Worm (Caenorhabditis elegans) whole organism, L2 larva: ENCODE measurements around the gene srab-17.

Experiments
- C34F6.9 ChIP-seq: fragments of 150-350 bp; optimal IDR thresholded peaks from 2 replicates; lab custom pipeline; 2014; ENCODE audit warnings: missing biosample characterization, missing genetic modification characterization
- F13H6.1 ChIP-seq: sonication (generic microtip); optimal IDR thresholded peaks from 2 replicates; lab custom pipeline; 2016; ENCODE audit warnings: missing genetic modification characterization, missing compliant biosample characterization
- R02D3.7 ChIP-seq: fragments of 150-350 bp; optimal IDR thresholded peaks from 2 replicates; lab custom pipeline; 2014; ENCODE audit warnings: missing biosample characterization, missing genetic modification characterization
- Y55F3AM.14 ChIP-seq: fragments of 200-800 bp; sonication (Bioruptor generic); optimal IDR thresholded peaks from 2 replicates; lab custom pipeline; 2018; ENCODE audit warnings: mild to moderate bottlenecking, missing genetic modification characterization, missing compliant biosample characterization
- ZK546.5 ChIP-seq: sonication (generic microtip); optimal IDR thresholded peaks from 2 replicates; lab custom pipeline; 2017; ENCODE audit warnings: missing biosample characterization, missing genetic modification characterization
- alr-1 ChIP-seq: fragments of 150-350 bp; optimal IDR thresholded peaks from 2 replicates; lab custom pipeline; 2014; ENCODE audit warnings: missing biosample characterization, missing genetic modification characterization
- aly-2 ChIP-seq: fragments of 150-350 bp; optimal IDR thresholded peaks from 2 replicates; lab custom pipeline; 2014; ENCODE audit warnings: missing biosample characterization, missing genetic modification characterization
- ama-1 ChIP-seq: fragments of 150-350 bp; optimal IDR thresholded peaks from 2 replicates; lab custom pipeline; 2018; ENCODE audit warnings: inconsistent platforms
- blmp-1 ChIP-seq: sonication (generic microtip); optimal IDR thresholded peaks from 2 replicates; lab custom pipeline; 2017; ENCODE audit warnings: missing genetic modification characterization, mild to moderate bottlenecking, missing compliant biosample characterization, antibody characterized with exemption, moderate library complexity; ENCODE audit not compliant: insufficient read depth
- ceh-16 ChIP-seq: fragments of 150-350 bp; optimal IDR thresholded peaks from 2 replicates; lab custom pipeline; 2014; ENCODE audit warnings: missing biosample characterization, missing genetic modification characterization
- ceh-82 ChIP-seq: fragments of 150-350 bp; optimal IDR thresholded peaks from 2 replicates; lab custom pipeline; 2014; ENCODE audit warnings: missing biosample characterization, missing genetic modification characterization
- crh-2 ChIP-seq: sonication (generic microtip); optimal IDR thresholded peaks from 2 replicates; lab custom pipeline; 2017; ENCODE audit warnings: missing biosample characterization, missing genetic modification characterization
- dmd-4 ChIP-seq: sonication (generic microtip); optimal IDR thresholded peaks from 2 replicates; lab custom pipeline; 2017; ENCODE audit warnings: missing biosample characterization, missing genetic modification characterization
- elt-1 ChIP-seq: fragments of 150-350 bp; optimal IDR thresholded peaks from 2 replicates; lab custom pipeline; 2014; ENCODE audit warnings: missing biosample characterization, missing genetic modification characterization
- elt-3 ChIP-seq: sonication (generic microtip); optimal IDR thresholded peaks from 2 replicates; lab custom pipeline; 2017; ENCODE audit warnings: missing biosample characterization, missing genetic modification characterization
- fos-1 ChIP-seq: fragments of 150-350 bp; optimal IDR thresholded peaks from 2 replicates; lab custom pipeline; 2014; ENCODE audit warnings: missing biosample characterization, missing genetic modification characterization
- lin-11 ChIP-seq: fragments of 150-350 bp; sonication (generic microtip); optimal IDR thresholded peaks from 2 replicates; lab custom pipeline; 2014; ENCODE audit warnings: missing biosample characterization, missing genetic modification characterization, inconsistent platforms, mixed read lengths
- lin-13 ChIP-seq: fragments of 150-350 bp; optimal IDR thresholded peaks from 2 replicates; lab custom pipeline; 2014; ENCODE audit warnings: missing biosample characterization, missing genetic modification reagents, missing genetic modification characterization
- lsy-2 ChIP-seq, 2 experiments: fragments of 150-350 bp in 1 of 2; sonication (generic microtip) in 1 of 2; optimal IDR thresholded peaks; 2 replicates each; lab custom pipeline; 2014 to 2017; ENCODE audit warnings: missing biosample characterization in 2 of 2, missing genetic modification characterization in 2 of 2
- mab-5 ChIP-seq: fragments of 150-350 bp; optimal IDR thresholded peaks from 2 replicates; lab custom pipeline; 2014; ENCODE audit warnings: missing biosample characterization, missing genetic modification characterization
- mbf-1 ChIP-seq: sonication (generic microtip); optimal IDR thresholded peaks from 2 replicates; lab custom pipeline; 2017; ENCODE audit warnings: missing biosample characterization, missing genetic modification characterization
- mdl-1 ChIP-seq, 2 experiments: fragments of 150-350 bp in 1 of 2; sonication (generic microtip) in 1 of 2; optimal IDR thresholded peaks; 2 replicates each; lab custom pipeline; 2017; ENCODE audit warnings: missing biosample characterization in 2 of 2, missing genetic modification characterization in 2 of 2
- nhr-10 ChIP-seq: sonication (generic microtip); optimal IDR thresholded peaks from 2 replicates; lab custom pipeline; 2017; ENCODE audit warnings: missing biosample characterization, missing genetic modification characterization
- nhr-11 ChIP-seq: fragments of 150-350 bp; optimal IDR thresholded peaks from 2 replicates; lab custom pipeline; 2014; ENCODE audit warnings: missing biosample characterization, missing genetic modification characterization
- nhr-12 ChIP-seq: fragments of 150-350 bp; optimal IDR thresholded peaks from 2 replicates; lab custom pipeline; 2014; ENCODE audit warnings: missing biosample characterization, missing genetic modification characterization
- nhr-129 ChIP-seq: fragments of 150-350 bp; optimal IDR thresholded peaks from 2 replicates; lab custom pipeline; 2014; ENCODE audit warnings: missing biosample characterization, missing genetic modification characterization
- nhr-21 ChIP-seq: fragments of 150-350 bp; optimal IDR thresholded peaks from 2 replicates; lab custom pipeline; 2014; ENCODE audit warnings: missing biosample characterization, missing genetic modification characterization
- nhr-23 ChIP-seq: fragments of 150-350 bp; optimal IDR thresholded peaks from 2 replicates; lab custom pipeline; 2014; ENCODE audit warnings: missing biosample characterization, missing genetic modification reagents, missing genetic modification characterization
- nhr-237 ChIP-seq: fragments of 150-350 bp; optimal IDR thresholded peaks from 2 replicates; lab custom pipeline; 2014; ENCODE audit warnings: missing biosample characterization, missing genetic modification characterization
- nhr-25 ChIP-seq: fragments of 150-350 bp; sonication (generic microtip); optimal IDR thresholded peaks from 3 replicates; lab custom pipeline; 2014; ENCODE audit warnings: missing biosample characterization, missing genetic modification characterization
- nhr-77 ChIP-seq: fragments of 150-350 bp; optimal IDR thresholded peaks from 2 replicates; lab custom pipeline; 2014; ENCODE audit warnings: missing biosample characterization, missing genetic modification characterization
- peb-1 ChIP-seq: fragments of 150-350 bp; optimal IDR thresholded peaks from 2 replicates; lab custom pipeline; 2014; ENCODE audit warnings: missing biosample characterization, missing genetic modification characterization
- sem-4 ChIP-seq: fragments of 150-350 bp; optimal IDR thresholded peaks from 2 replicates; lab custom pipeline; 2014; ENCODE audit warnings: missing biosample characterization, missing genetic modification reagents, missing genetic modification characterization
- skn-1 ChIP-seq: sonication (generic microtip); optimal IDR thresholded peaks from 2 replicates; lab custom pipeline; 2017; ENCODE audit warnings: missing biosample characterization, missing genetic modification characterization
- sma-3 ChIP-seq: sonication (generic microtip); optimal IDR thresholded peaks from 2 replicates; lab custom pipeline; 2016; ENCODE audit warnings: missing genetic modification reagents, missing genetic modification characterization, missing compliant biosample characterization
- sma-9 ChIP-seq, 2 experiments: fragments of 150-350 bp in 1 of 2; sonication (generic microtip) in 1 of 2; optimal IDR thresholded peaks; 2 replicates each; lab custom pipeline; 2014 to 2016; ENCODE audit warnings: missing genetic modification characterization in 2 of 2, mild to moderate bottlenecking in 1 of 2, missing biosample characterization in 1 of 2, missing compliant biosample characterization in 1 of 2, missing genetic modification reagents in 1 of 2, moderate library complexity in 1 of 2
- snpc-4 ChIP-seq: fragments of 150-350 bp; optimal IDR thresholded peaks from 2 replicates; lab custom pipeline; 2014; ENCODE audit warnings: missing biosample characterization, missing genetic modification characterization
- unc-55 ChIP-seq: fragments of 150-350 bp; sonication (generic microtip); optimal IDR thresholded peaks from 3 replicates; lab custom pipeline; 2014; ENCODE audit warnings: missing biosample characterization, missing genetic modification reagents, missing genetic modification characterization
- unc-62 ChIP-seq: fragments of 150-350 bp; optimal IDR thresholded peaks from 2 replicates; lab custom pipeline; 2014; ENCODE audit warnings: missing biosample characterization, missing genetic modification reagents, missing genetic modification characterization
- zag-1 ChIP-seq: fragments of 150-350 bp; optimal IDR thresholded peaks from 2 replicates; lab custom pipeline; 2014; ENCODE audit warnings: missing biosample characterization, missing genetic modification characterization
- ztf-11 ChIP-seq: sonication (generic microtip); optimal IDR thresholded peaks from 2 replicates; lab custom pipeline; 2017; ENCODE audit warnings: missing biosample characterization, missing genetic modification characterization

Gene srab-17

DNA sequence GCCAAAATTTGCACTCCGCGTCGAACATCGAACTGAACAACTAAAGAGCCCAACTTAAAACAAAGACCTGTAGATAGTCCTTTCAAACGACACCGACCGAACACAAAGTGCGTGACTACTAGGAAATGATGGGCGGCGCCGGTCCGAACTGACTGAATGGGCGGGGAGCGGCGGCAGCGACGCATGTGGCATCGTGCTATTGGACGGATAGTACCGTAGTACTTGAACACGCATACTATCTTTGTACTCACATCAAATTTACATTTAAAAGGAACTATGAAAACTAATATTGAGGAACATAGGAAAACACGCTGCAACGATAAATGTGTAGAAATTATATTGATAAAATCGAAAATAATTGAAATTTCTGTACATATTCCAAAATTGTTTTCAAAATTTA lies 7.9 kb downstream of the srab-17 start:
- no peak for TF ChIP-seq unc-62 (GFP tag; lab: Kevin White, UChicago)
- no peak for TF ChIP-seq dmd-4
- TF ChIP-seq lsy-2 (tag; optimal IDR thresholded peaks at IDR 0.05; lab: Kevin White, UChicago), result peak in 1 of 2 experiments; percentile 82

DNA sequence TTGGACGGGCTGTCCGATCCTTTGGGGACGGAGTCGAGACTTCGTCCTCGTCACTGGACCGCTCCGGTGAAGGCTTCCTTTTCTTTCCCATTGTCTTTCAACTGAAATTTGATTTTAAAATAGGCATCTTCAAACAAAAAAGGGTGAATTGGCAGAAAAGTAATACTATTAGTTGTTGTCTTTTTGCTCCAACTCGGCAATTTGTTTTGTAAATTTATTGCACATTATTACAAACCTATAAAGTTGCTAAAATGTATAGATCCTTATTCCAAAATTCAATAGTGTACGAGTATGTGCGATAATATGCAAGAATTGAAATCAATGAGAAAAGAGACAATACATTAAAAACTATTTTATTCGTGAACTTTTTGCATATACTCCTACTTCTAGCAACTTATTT lies 8.3 kb downstream of the srab-17 start, which contains the start of gene lsy-12:
TSS of gene lsy-12 (minus strand) at position 101 of the 400 bp plus-strand sequence.
- no peak for TF ChIP-seq nhr-23 (tag; lab: Kevin White, UChicago)
- no peak for TF ChIP-seq nhr-77
- TF ChIP-seq C34F6.9, result no peak
- TF ChIP-seq ceh-82 (tag; lab: Kevin White, UChicago), result no peak
- no peak for TF ChIP-seq nhr-237 (tag; lab: Kevin White, UChicago)
- TF ChIP-seq mdl-1 (tag; optimal IDR thresholded peaks at IDR 0.05; lab: Kevin White, UChicago), result no peak
- TF ChIP-seq aly-2 (tag; lab: Kevin White, UChicago), result no peak
- no peak for TF ChIP-seq R02D3.7 (tag; lab: Kevin White, UChicago)
- TF ChIP-seq elt-3 (tag; lab: Kevin White, UChicago), result no peak
- TF ChIP-seq snpc-4 (tag; lab: Kevin White, UChicago), result no peak
- no peak for TF ChIP-seq ZK546.5 (tag; lab: Kevin White, UChicago)
- TF ChIP-seq lin-11 (tag; lab: Kevin White, UChicago), result no peak
- TF ChIP-seq Y55F3AM.14, result no peak
- TF ChIP-seq fos-1 (tag; lab: Kevin White, UChicago), result no peak
- no peak for TF ChIP-seq nhr-129
- TF ChIP-seq sem-4, result no peak
- TF ChIP-seq alr-1 (tag; lab: Kevin White, UChicago), result no peak
- TF ChIP-seq, all 48 proteins: peak for 0

DNA sequence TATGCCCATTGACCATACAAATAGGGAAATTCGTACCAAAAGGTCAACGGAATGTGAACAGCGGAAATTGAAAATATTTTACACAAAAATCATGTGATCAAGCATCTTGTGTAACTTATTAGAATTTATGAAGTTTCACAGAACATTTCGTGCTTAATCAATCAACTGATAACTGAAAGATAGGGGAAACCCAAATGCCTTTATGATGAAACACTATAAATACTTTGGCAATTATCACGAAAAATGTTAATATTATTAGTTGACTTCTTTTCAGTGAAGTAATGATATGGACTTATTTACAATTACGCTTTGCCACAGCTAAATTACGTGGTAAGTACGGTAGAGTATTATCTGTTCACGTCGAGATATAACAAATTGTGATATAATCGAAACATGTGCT lies 11.2 kb downstream of the srab-17 start:
- TF ChIP-seq unc-55 (no peak), elt-3 (tag; lab: Kevin White, UChicago) (no peak), aly-2 (tag; lab: Kevin White, UChicago) (no peak), crh-2 (tag; lab: Kevin White, UChicago) (peak; percentile 39), lin-13 (GFP tag; lab: Kevin White, UChicago) (no peak), fos-1 (tag; lab: Kevin White, UChicago) (peak; percentile 6), sma-9 (GFP tag; optimal IDR thresholded peaks at IDR 0.05; lab: Kevin White, UChicago) (peak; percentile 7), sma-9 (tag; optimal IDR thresholded peaks at IDR 0.05; lab: Kevin White, UChicago) (no peak)

DNA sequence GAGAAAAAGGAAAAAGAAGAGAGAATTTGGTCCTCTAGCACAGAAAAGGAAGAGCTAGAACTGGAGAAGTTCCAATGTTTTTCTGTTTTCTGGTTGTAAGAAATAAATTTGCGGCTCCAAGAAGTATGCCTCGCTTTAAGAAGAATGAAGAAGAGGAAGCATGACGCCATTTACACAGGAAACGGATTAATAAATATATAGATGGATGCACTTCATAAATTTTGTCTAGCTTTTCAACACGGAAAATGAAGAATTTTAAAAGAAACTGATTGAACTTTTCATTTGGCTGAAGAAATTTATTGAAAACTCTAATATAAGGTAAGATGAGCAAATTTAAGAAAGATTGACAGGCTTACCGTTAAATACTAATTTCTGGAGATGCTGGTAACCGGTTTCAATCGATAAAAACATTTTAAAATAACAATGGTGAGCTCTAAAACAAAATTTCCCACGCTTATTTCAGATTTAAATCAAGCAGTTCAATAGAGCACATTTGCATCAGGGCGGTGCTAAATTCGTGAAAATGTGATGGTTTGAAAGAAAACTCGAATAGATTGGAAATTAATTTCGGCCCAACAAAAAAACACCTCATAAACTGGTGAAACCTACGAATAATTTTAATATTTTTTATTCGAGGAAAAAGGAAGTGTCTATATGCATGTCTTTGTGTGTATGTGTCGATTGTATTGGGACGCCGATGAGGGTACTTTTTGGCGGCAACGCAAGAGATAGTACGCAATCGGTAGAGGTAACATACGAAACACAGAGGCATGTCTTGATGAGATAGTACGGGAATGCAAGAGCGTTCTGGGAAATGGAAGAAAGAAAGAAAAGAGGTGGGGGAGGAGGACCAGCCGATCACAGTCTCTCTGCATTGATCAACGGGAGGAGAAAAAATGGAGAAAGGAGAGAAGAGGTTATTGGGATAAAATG lies 12.0 kb downstream of the srab-17 start:
- TF ChIP-seq lsy-2 (tag; optimal IDR thresholded peaks at IDR 0.05; lab: Kevin White, UChicago) (peak in 1 of 2 experiments; percentile 24), crh-2 (tag; lab: Kevin White, UChicago) (peak; percentile 33), F13H6.1 (tag; lab: Kevin White, UChicago) (peak; percentile 32), nhr-21 (tag; lab: Kevin White, UChicago) (no peak), skn-1 (tag; lab: Kevin White, UChicago) (no peak), nhr-23 (tag; lab: Kevin White, UChicago) (no peak), mdl-1 (tag; optimal IDR thresholded peaks at IDR 0.05; lab: Kevin White, UChicago) (no peak), lin-11 (tag; lab: Kevin White, UChicago) (no peak), mab-5 (tag; lab: Kevin White, UChicago) (no peak), ztf-11 (tag; lab: Kevin White, UChicago) (no peak), nhr-11 (tag; lab: Kevin White, UChicago) (no peak), mbf-1 (no peak), lin-13 (GFP tag; lab: Kevin White, UChicago) (no peak), elt-1 (tag; lab: Kevin White, UChicago) (no peak), elt-3 (tag; lab: Kevin White, UChicago) (no peak), ceh-16 (tag; lab: Kevin White, UChicago) (no peak), C34F6.9 (peak; percentile 44), ceh-82 (tag; lab: Kevin White, UChicago) (no peak), aly-2 (tag; lab: Kevin White, UChicago) (no peak), nhr-12 (tag; lab: Kevin White, UChicago) (no peak), sem-4 (no peak), ZK546.5 (tag; lab: Kevin White, UChicago) (no peak), unc-55 (peak; percentile 37), unc-62 (GFP tag; lab: Kevin White, UChicago) (no peak), blmp-1 (tag; lab: Kevin White, UChicago) (no peak), nhr-77 (no peak), R02D3.7 (tag; lab: Kevin White, UChicago) (no peak), sma-3 (GFP tag; lab: Kevin White, UChicago) (peak; percentile 34), nhr-10 (no peak), zag-1 (tag; lab: Kevin White, UChicago) (no peak), snpc-4 (tag; lab: Kevin White, UChicago) (no peak), fos-1 (tag; lab: Kevin White, UChicago) (peak; percentile 16), nhr-25 (tag; lab: Kevin White, UChicago) (peak; percentile 28), peb-1 (tag; lab: Kevin White, UChicago) (no peak), nhr-129 (peak; percentile 65), sma-9 (GFP tag; optimal IDR thresholded peaks at IDR 0.05; lab: Kevin White, UChicago) (no peak), sma-9 (tag; optimal IDR thresholded peaks at IDR 0.05; lab: Kevin White, UChicago) (no peak), ama-1 (no peak), dmd-4 (no peak)
